Fruit fly (Drosophila melanogaster) whole organism, embryonic: ENCODE data around the gene Btnd.

Source experiments
- Antp ChIP-seq: fragments of 200-800 bp; sonication (Bioruptor generic); optimal IDR thresholded peaks from 3 replicates; lab custom pipeline; 2016; ENCODE audit warnings: missing biosample characterization, missing genetic modification characterization
- Atf-2 ChIP-seq: fragments of 200-800 bp; sonication (Bioruptor generic); optimal IDR thresholded peaks from 2 replicates; lab custom pipeline; 2016; ENCODE audit warnings: missing biosample characterization, missing genetic modification characterization
- C15 ChIP-seq: fragments of 200-800 bp; sonication (Bioruptor generic); IDR thresholded peaks from 3 replicates; pipeline ENCODE4 v1.3.6; 2022; ENCODE audit warnings: missing biosample characterization, missing genetic modification characterization
- CG12299 ChIP-seq: fragments of 200-800 bp; sonication (Bioruptor generic); optimal IDR thresholded peaks from 2 replicates; lab custom pipeline; 2018; ENCODE audit warnings: missing biosample characterization, mild to moderate bottlenecking, missing genetic modification characterization
- CG13287 ChIP-seq: fragments of 200-800 bp; sonication (Bioruptor generic); IDR thresholded peaks from 2 replicates; pipeline ENCODE4 v1.3.6; 2022; ENCODE audit warnings: missing biosample characterization, missing genetic modification characterization; ENCODE audit not compliant: partially characterized antibody
- CG13775 ChIP-seq: fragments of 200-800 bp; sonication (Bioruptor generic); optimal IDR thresholded peaks from 3 replicates; lab custom pipeline; 2017; ENCODE audit warnings: missing biosample characterization, mild to moderate bottlenecking, missing genetic modification characterization
- CG15514 ChIP-seq: fragments of 200-800 bp; sonication (Bioruptor generic); optimal IDR thresholded peaks from 3 replicates; lab custom pipeline; 2017; ENCODE audit warnings: missing biosample characterization, missing genetic modification characterization, mild to moderate bottlenecking, moderate library complexity, missing genetic modification reagents
- CG15601 ChIP-seq: fragments of 200-800 bp; sonication (Bioruptor generic); optimal IDR thresholded peaks from 3 replicates; lab custom pipeline; 2019; ENCODE audit warnings: missing biosample characterization, mild to moderate bottlenecking, missing genetic modification characterization, moderate library complexity
- CG1603 ChIP-seq: fragments of 200-800 bp; sonication (Bioruptor generic); optimal IDR thresholded peaks from 2 replicates; lab custom pipeline; 2019; ENCODE audit warnings: missing biosample characterization, mild to moderate bottlenecking, missing genetic modification characterization, moderate library complexity
- CG16815 ChIP-seq: fragments of 200-800 bp; sonication (Bioruptor generic); optimal IDR thresholded peaks from 3 replicates; lab custom pipeline; 2017; ENCODE audit warnings: missing biosample characterization, mild to moderate bottlenecking, missing genetic modification characterization
- CG16863 ChIP-seq: fragments of 200-800 bp; sonication (Bioruptor generic); optimal IDR thresholded peaks from 3 replicates; lab custom pipeline; 2016; ENCODE audit warnings: missing biosample characterization, missing genetic modification characterization
- CG17186 ChIP-seq: fragments of 200-800 bp; sonication (Bioruptor generic); optimal IDR thresholded peaks from 3 replicates; lab custom pipeline; 2017; ENCODE audit warnings: missing biosample characterization, missing genetic modification reagents, missing genetic modification characterization
- CG6175 ChIP-seq: fragments of 200-800 bp; sonication (Bioruptor generic); IDR thresholded peaks from 3 replicates; pipeline ENCODE4 v1.3.6; 2022; ENCODE audit warnings: missing biosample characterization, missing genetic modification characterization
- CG6254 ChIP-seq: fragments of 200-800 bp; sonication (Bioruptor generic); optimal IDR thresholded peaks from 3 replicates; lab custom pipeline; 2017; ENCODE audit warnings: mild to moderate bottlenecking, missing biosample characterization, missing genetic modification reagents, missing genetic modification characterization
- CG7271 ChIP-seq: fragments of 200-800 bp; sonication (Bioruptor generic); optimal IDR thresholded peaks from 2 replicates; lab custom pipeline; 2018; ENCODE audit warnings: missing biosample characterization, mild to moderate bottlenecking, missing genetic modification characterization, moderate library complexity
- CG9797 ChIP-seq: fragments of 200-800 bp; sonication (Bioruptor generic); optimal IDR thresholded peaks from 3 replicates; lab custom pipeline; 2018; ENCODE audit warnings: missing biosample characterization, mild to moderate bottlenecking, missing genetic modification characterization
- CrebB ChIP-seq: fragments of 200-800 bp; sonication (Bioruptor generic); optimal IDR thresholded peaks from 3 replicates; lab custom pipeline; 2018; ENCODE audit warnings: missing biosample characterization, mild to moderate bottlenecking, missing genetic modification characterization
- D19A ChIP-seq: fragments of 200-800 bp; optimal IDR thresholded peaks from 3 replicates; lab custom pipeline; 2019; ENCODE audit warnings: missing biosample characterization, mild to moderate bottlenecking, missing genetic modification characterization, moderate library complexity
- Dbx ChIP-seq: fragments of 200-800 bp; sonication (Bioruptor generic); IDR thresholded peaks from 3 replicates; pipeline ENCODE4 v1.3.6; 2022; ENCODE audit warnings: missing biosample characterization, missing genetic modification characterization
- Ets97D ChIP-seq: fragments of 200-800 bp; sonication (Bioruptor generic); optimal IDR thresholded peaks from 3 replicates; lab custom pipeline; 2016; ENCODE audit warnings: missing biosample characterization, missing genetic modification characterization
- H2.0 ChIP-seq: fragments of 200-800 bp; sonication (Bioruptor generic); IDR thresholded peaks from 2 replicates; pipeline ENCODE4 v1.3.6; 2022; ENCODE audit warnings: missing biosample characterization, missing genetic modification characterization
- HLH4C ChIP-seq: fragments of 200-800 bp; sonication (Bioruptor generic); IDR thresholded peaks from 3 replicates; pipeline ENCODE4 v1.3.6; 2022; ENCODE audit warnings: missing biosample characterization, missing genetic modification characterization; ENCODE audit not compliant: partially characterized antibody
- Neu2 ChIP-seq: fragments of 200-800 bp; sonication (Bioruptor generic); optimal IDR thresholded peaks from 3 replicates; lab custom pipeline; 2016; ENCODE audit warnings: missing biosample characterization, missing genetic modification characterization, borderline replicate concordance
- Pdp1 ChIP-seq, 2 experiments: fragments of 200-800 bp; sonication (Bioruptor generic); optimal IDR thresholded peaks; 3 replicates each; lab custom pipeline; 2016; ENCODE audit warnings: missing biosample characterization in 2 of 2, missing genetic modification characterization in 2 of 2, mild to moderate bottlenecking in 1 of 2, moderate library complexity in 1 of 2
- Sox100B ChIP-seq: fragments of 200-800 bp; sonication (Bioruptor generic); optimal IDR thresholded peaks from 3 replicates; lab custom pipeline; 2018; ENCODE audit warnings: missing biosample characterization, mild to moderate bottlenecking, missing genetic modification characterization
- Stat92E ChIP-seq, 3 experiments: fragments of >200 bp in 2 of 3; fragments of 200-800 bp in 1 of 3; sonication (Bioruptor generic) in 1 of 3; optimal IDR thresholded peaks; 2 replicates each; lab custom pipeline; 2017 to 2019; ENCODE audit warnings: missing biosample characterization in 3 of 3, missing genetic modification characterization in 3 of 3, mild to moderate bottlenecking in 1 of 3, moderate library complexity in 1 of 3
- amos ChIP-seq: fragments of 200-800 bp; sonication (Bioruptor generic); IDR thresholded peaks from 2 replicates; pipeline ENCODE4 v1.3.6; 2022; ENCODE audit warnings: missing biosample characterization, missing genetic modification characterization; ENCODE audit not compliant: partially characterized antibody
- disco-r ChIP-seq: fragments of 200-800 bp; sonication (Bioruptor generic); optimal IDR thresholded peaks from 2 replicates; lab custom pipeline; 2016; ENCODE audit warnings: missing biosample characterization, missing genetic modification characterization
- eyg ChIP-seq: fragments of 200-800 bp; sonication (Bioruptor generic); optimal IDR thresholded peaks from 3 replicates; lab custom pipeline; 2016; ENCODE audit warnings: missing biosample characterization, missing genetic modification characterization
- gfzf ChIP-seq: fragments of 200-800 bp; sonication (Bioruptor generic); optimal IDR thresholded peaks from 2 replicates; lab custom pipeline; 2016; ENCODE audit warnings: missing biosample characterization, mild to moderate bottlenecking, missing genetic modification characterization, moderate library complexity
- gro ChIP-seq: fragments of 200-800 bp; sonication (Bioruptor generic); optimal IDR thresholded peaks from 2 replicates; lab custom pipeline; 2016; ENCODE audit warnings: missing biosample characterization, missing genetic modification characterization
- insv ChIP-seq, 2 experiments: fragments of 200-800 bp; sonication (Bioruptor generic); optimal IDR thresholded peaks; 3 replicates each; lab custom pipeline; 2016 to 2018; ENCODE audit warnings: missing biosample characterization in 2 of 2, missing genetic modification characterization in 2 of 2
- kni ChIP-seq: fragments of 200-800 bp; sonication (Bioruptor generic); optimal IDR thresholded peaks from 3 replicates; lab custom pipeline; 2017; ENCODE audit warnings: mild to moderate bottlenecking, missing biosample characterization, missing genetic modification reagents, missing genetic modification characterization
- nerfin-2 ChIP-seq: fragments of 200-800 bp; sonication (Bioruptor generic); IDR thresholded peaks from 2 replicates; pipeline ENCODE4 v1.3.6; 2022; ENCODE audit warnings: missing biosample characterization, missing genetic modification characterization; ENCODE audit not compliant: partially characterized antibody
- nom ChIP-seq: fragments of 200-800 bp; sonication (Bioruptor generic); optimal IDR thresholded peaks from 2 replicates; lab custom pipeline; 2017; ENCODE audit warnings: missing biosample characterization, missing genetic modification characterization, mild to moderate bottlenecking, moderate library complexity, missing genetic modification reagents
- pan ChIP-seq, 4 experiments: fragments of >200 bp in 3 of 4; fragments of 200-800 bp in 1 of 4; sonication (Bioruptor generic) in 1 of 4; optimal IDR thresholded peaks in 3 of 4; IDR thresholded peaks in 1 of 4; 2 replicates each; pipeline versions ENCODE4 v1.3.6 to Lab custom; 2017 to 2022; ENCODE audit warnings: missing biosample characterization in 2 of 4, missing genetic modification characterization in 2 of 4, mixed read lengths in 1 of 4
- pb ChIP-seq: fragments of 200-800 bp; sonication (Bioruptor generic); optimal IDR thresholded peaks from 3 replicates; lab custom pipeline; 2016; ENCODE audit warnings: missing biosample characterization, missing genetic modification characterization
- pita ChIP-seq: fragments of 200-800 bp; sonication (Bioruptor generic); optimal IDR thresholded peaks from 2 replicates; lab custom pipeline; 2017; ENCODE audit warnings: missing biosample characterization, mild to moderate bottlenecking, missing genetic modification characterization
- psq ChIP-seq: fragments of 200-800 bp; sonication (Bioruptor generic); optimal IDR thresholded peaks from 2 replicates; lab custom pipeline; 2017; ENCODE audit warnings: missing biosample characterization, missing genetic modification characterization
- seq ChIP-seq: fragments of 200-800 bp; sonication (Bioruptor generic); IDR thresholded peaks from 2 replicates; pipeline ENCODE4 v1.3.6; 2022; ENCODE audit warnings: missing biosample characterization, missing genetic modification characterization
- sna ChIP-seq: fragments of 200-800 bp; sonication (Bioruptor generic); IDR thresholded peaks from 2 replicates; pipeline ENCODE4 v1.3.6; 2022; ENCODE audit warnings: missing biosample characterization, missing genetic modification characterization; ENCODE audit not compliant: partially characterized antibody
- stc ChIP-seq: fragments of 200-800 bp; sonication (Bioruptor generic); IDR thresholded peaks from 2 replicates; pipeline ENCODE4 v1.3.6; 2022; ENCODE audit warnings: missing biosample characterization, missing genetic modification characterization
- trem ChIP-seq: fragments of 200-800 bp; optimal IDR thresholded peaks from 3 replicates; lab custom pipeline; 2019; ENCODE audit warnings: missing biosample characterization, mild to moderate bottlenecking, missing genetic modification characterization, moderate library complexity
- unpg ChIP-seq: fragments of 200-800 bp; sonication (Bioruptor generic); optimal IDR thresholded peaks from 3 replicates; lab custom pipeline; 2018; ENCODE audit warnings: missing biosample characterization, mild to moderate bottlenecking, missing genetic modification characterization, moderate library complexity
- vfl ChIP-seq: fragments of 200-800 bp; sonication (Bioruptor generic); optimal IDR thresholded peaks from 2 replicates; lab custom pipeline; 2016; ENCODE audit warnings: missing biosample characterization, missing genetic modification characterization
- wdn ChIP-seq: fragments of 200-800 bp; sonication (Bioruptor generic); IDR thresholded peaks from 2 replicates; pipeline ENCODE4 v1.3.6; 2022; ENCODE audit warnings: missing biosample characterization, missing genetic modification characterization
- zen ChIP-seq: fragments of 200-800 bp; sonication (Bioruptor generic); optimal IDR thresholded peaks from 3 replicates; lab custom pipeline; 2018; ENCODE audit warnings: missing biosample characterization, mild to moderate bottlenecking, missing genetic modification characterization, moderate library complexity
- zf30C ChIP-seq: fragments of 200-800 bp; sonication (Bioruptor generic); optimal IDR thresholded peaks from 3 replicates; lab custom pipeline; 2018; ENCODE audit warnings: missing biosample characterization, mild to moderate bottlenecking, missing genetic modification characterization

The Btnd gene

DNA sequence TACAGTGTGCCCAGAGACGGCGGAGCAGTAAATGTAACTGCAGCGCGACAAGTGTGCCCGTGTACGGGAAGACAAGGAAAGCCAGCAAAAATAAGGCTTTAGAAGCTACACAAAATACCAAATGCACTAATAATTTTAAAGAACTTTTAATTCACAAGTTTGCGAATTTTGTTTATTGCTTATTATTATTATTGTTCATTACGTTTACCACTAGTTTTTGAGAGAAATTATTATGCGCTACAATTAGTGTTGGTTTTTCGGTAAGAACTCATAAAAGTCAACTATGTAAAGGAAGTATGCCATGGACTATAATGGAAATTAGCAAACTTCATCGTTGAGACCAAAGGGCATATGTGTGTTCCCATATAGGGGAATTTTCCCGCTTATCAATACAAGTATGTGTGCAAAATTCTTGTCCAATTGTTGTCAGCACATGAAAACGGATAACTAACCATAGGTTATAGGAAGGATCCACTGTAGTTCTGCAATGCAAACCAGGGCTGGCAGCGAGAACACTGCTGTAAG is 48.1 kb upstream of the Btnd start, which contains the start of gene schlank (continued):
- TF ChIP-seq seq (GFP tag; lab: Robert Waterston, UW) (peak; percentile 52; the same call in 1 of the 2 replicates), Antp (peak; percentile 75), eyg (no peak), gfzf (GFP tag; lab: Kevin White, UChicago) (peak; percentile 94), CG15514 (peak; percentile 12), CG16815 (peak; percentile 33), disco-r (GFP tag; lab: Kevin White, UChicago) (no peak), nerfin-2 (GFP tag; lab: Robert Waterston, UW) (no peak), pita (no peak), CG6254 (no peak), wdn (peak; percentile 56), CG12299 (tag; lab: Kevin White, UChicago) (no peak), CrebB (tag; lab: Kevin White, UChicago) (no peak), CG6175 (GFP tag; lab: Robert Waterston, UW) (no peak), stc (0 out of 2 replicates have a peak, but pooled peaks have one; percentile 49), Stat92E (GFP tag; optimal IDR thresholded peaks at IDR 0.05; lab: Kevin White, UChicago) (peak in 1 of 3 experiments; percentile 19), zf30C (GFP tag; lab: Kevin White, UChicago) (no peak), Sox100B (GFP tag; lab: Kevin White, UChicago) (no peak), Pdp1 (GFP tag; optimal IDR thresholded peaks at IDR 0.05; lab: Kevin White, UChicago) (peak; percentile 5 to 64), gro (GFP tag; lab: Kevin White, UChicago) (no peak), H2.0 (GFP tag; lab: Robert Waterston, UW) (peak; percentile 63), psq (GFP tag; lab: Kevin White, UChicago) (no peak), CG7271 (tag; lab: Kevin White, UChicago) (no peak), kni (no peak), Dbx (GFP tag; lab: Robert Waterston, UW) (0 out of 3 replicates have a peak, but pooled peaks have one; percentile 36), Ets97D (GFP tag; lab: Kevin White, UChicago) (peak; percentile 36), D19A (tag; lab: Kevin White, UChicago) (no peak), CG1603 (peak; percentile 45), amos (GFP tag; lab: Robert Waterston, UW) (peak; percentile 11; the same call in 1 of the 2 replicates), CG16863 (GFP tag; lab: Kevin White, UChicago) (peak; percentile 57), CG13775 (peak; percentile 62), CG15601 (tag; lab: Kevin White, UChicago) (no peak), CG13287 (GFP tag; lab: Robert Waterston, UW) (no peak), Atf-2 (peak; percentile 49), unpg (GFP tag; lab: Kevin White, UChicago) (peak; percentile 44), pb (no peak), pan (optimal IDR thresholded peaks at IDR 0.05; lab: Kevin White, UChicago) (no peak), pan (GFP tag; optimal IDR thresholded peaks at IDR 0.05 in 1 of 2, IDR thresholded peaks at IDR 0.05 in 1 of 2) (peak in 1 of 2 experiments; percentile 68), trem (tag; lab: Kevin White, UChicago) (peak; percentile 10), zen (peak; percentile 24), C15 (no peak), CG9797 (GFP tag; lab: Kevin White, UChicago) (peak; percentile 89), vfl (GFP tag; lab: Kevin White, UChicago) (peak; percentile 51), Neu2 (no peak), nom (GFP tag; lab: Kevin White, UChicago) (no peak), sna (GFP tag; lab: Robert Waterston, UW) (no peak), CG17186 (GFP tag; lab: Kevin White, UChicago) (peak; percentile 27), HLH4C (GFP tag; lab: Robert Waterston, UW) (no peak), insv (GFP tag; optimal IDR thresholded peaks at IDR 0.05; lab: Kevin White, UChicago) (peak in 1 of 2 experiments; percentile 12)
